Worm (Caenorhabditis elegans) whole organism, L3 larva: ENCODE data around the gene ttm-2.

Source experiments
- ZK546.5 ChIP-seq: sonication (generic microtip); optimal IDR thresholded peaks from 2 replicates; lab custom pipeline; 2017; ENCODE audit warnings: missing biosample characterization, missing genetic modification characterization
- aly-2 ChIP-seq: fragments of 150-350 bp; optimal IDR thresholded peaks from 2 replicates; lab custom pipeline; 2014; ENCODE audit warnings: missing biosample characterization, missing genetic modification characterization
- ama-1 ChIP-seq: fragments of 150-350 bp; optimal IDR thresholded peaks from 2 replicates; lab custom pipeline; 2018
- ceh-16 ChIP-seq: sonication (generic microtip); optimal IDR thresholded peaks from 2 replicates; lab custom pipeline; 2017; ENCODE audit warnings: missing biosample characterization, missing genetic modification characterization
- ceh-28 ChIP-seq: fragments of 150-350 bp; optimal IDR thresholded peaks from 2 replicates; lab custom pipeline; 2014; ENCODE audit warnings: missing biosample characterization, missing genetic modification reagents, missing genetic modification characterization
- ceh-82 ChIP-seq: fragments of 150-350 bp; optimal IDR thresholded peaks from 2 replicates; lab custom pipeline; 2014; ENCODE audit warnings: missing biosample characterization, missing genetic modification characterization
- ceh-9 ChIP-seq: sonication (generic microtip); optimal IDR thresholded peaks from 2 replicates; lab custom pipeline; 2018; ENCODE audit warnings: missing biosample characterization, missing genetic modification characterization
- daf-12 ChIP-seq: fragments of 150-350 bp; optimal IDR thresholded peaks from 2 replicates; lab custom pipeline; 2014; ENCODE audit warnings: missing biosample characterization, missing genetic modification reagents, missing genetic modification characterization
- egl-27 ChIP-seq: sonication (generic microtip); optimal IDR thresholded peaks from 4 replicates; lab custom pipeline; 2017; ENCODE audit warnings: missing biosample characterization, missing genetic modification reagents, missing genetic modification characterization
- egl-5 ChIP-seq: fragments of 150-350 bp; optimal IDR thresholded peaks from 2 replicates; lab custom pipeline; 2017; ENCODE audit warnings: missing biosample characterization, missing genetic modification reagents, missing genetic modification characterization, inconsistent platforms
- elt-1 ChIP-seq: fragments of 150-350 bp; optimal IDR thresholded peaks from 2 replicates; lab custom pipeline; 2014; ENCODE audit warnings: missing biosample characterization, missing genetic modification characterization
- elt-2 ChIP-seq: sonication (generic microtip); optimal IDR thresholded peaks from 2 replicates; lab custom pipeline; 2016; ENCODE audit warnings: missing genetic modification reagents, mild to moderate bottlenecking, missing genetic modification characterization, missing compliant biosample characterization
- elt-3 ChIP-seq, 3 experiments: fragments of 150-350 bp in 1 of 3; sonication (generic microtip) in 2 of 3; optimal IDR thresholded peaks; 2 replicates in 2 of 3; 4 replicates in 1 of 3; lab custom pipeline; 2014 to 2017; ENCODE audit warnings: missing biosample characterization in 3 of 3, missing genetic modification characterization in 3 of 3
- eor-1 ChIP-seq, 2 experiments: fragments of 150-350 bp; optimal IDR thresholded peaks; 2 replicates each; lab custom pipeline; 2014 to 2018; ENCODE audit warnings: missing biosample characterization in 2 of 2, missing genetic modification characterization in 2 of 2
- fkh-10 ChIP-seq: sonication (generic microtip); optimal IDR thresholded peaks from 2 replicates; lab custom pipeline; 2017; ENCODE audit warnings: missing biosample characterization, missing genetic modification reagents, missing genetic modification characterization
- fkh-2 ChIP-seq: fragments of 150-350 bp; optimal IDR thresholded peaks from 2 replicates; lab custom pipeline; 2014; ENCODE audit warnings: missing biosample characterization, missing genetic modification reagents, missing genetic modification characterization
- hmg-11 ChIP-seq: sonication (generic microtip); optimal IDR thresholded peaks from 2 replicates; lab custom pipeline; 2016; ENCODE audit warnings: missing genetic modification characterization, missing compliant biosample characterization
- jun-1 ChIP-seq: fragments of 150-350 bp; optimal IDR thresholded peaks from 2 replicates; lab custom pipeline; 2014; ENCODE audit warnings: missing biosample characterization, missing genetic modification reagents, missing genetic modification characterization
- lin-15B ChIP-seq: fragments of 150-350 bp; optimal IDR thresholded peaks from 2 replicates; lab custom pipeline; 2014; ENCODE audit warnings: missing biosample characterization, missing genetic modification characterization
- lin-39 ChIP-seq: fragments of 150-350 bp; optimal IDR thresholded peaks from 2 replicates; lab custom pipeline; 2018; ENCODE audit warnings: missing biosample characterization, missing genetic modification reagents, missing genetic modification characterization
- lsy-12 ChIP-seq: sonication (generic microtip); optimal IDR thresholded peaks from 2 replicates; lab custom pipeline; 2016; ENCODE audit warnings: mild to moderate bottlenecking, missing genetic modification characterization, missing compliant biosample characterization
- mdl-1 ChIP-seq: fragments of 150-350 bp; optimal IDR thresholded peaks from 2 replicates; lab custom pipeline; 2014; ENCODE audit warnings: missing biosample characterization, missing genetic modification characterization
- mml-1 ChIP-seq: fragments of 150-350 bp; sonication (generic microtip); optimal IDR thresholded peaks from 3 replicates; lab custom pipeline; 2014; ENCODE audit warnings: missing biosample characterization, missing genetic modification characterization
- nfya-1 ChIP-seq: sonication (generic microtip); optimal IDR thresholded peaks from 2 replicates; lab custom pipeline; 2017; ENCODE audit warnings: missing genetic modification characterization, mild to moderate bottlenecking, missing compliant biosample characterization, antibody characterized with exemption, moderate library complexity; ENCODE audit not compliant: insufficient read depth
- nhr-11 ChIP-seq: fragments of 150-350 bp; optimal IDR thresholded peaks from 2 replicates; lab custom pipeline; 2014; ENCODE audit warnings: missing biosample characterization, missing genetic modification characterization
- nhr-23 ChIP-seq: fragments of 150-350 bp; optimal IDR thresholded peaks from 2 replicates; lab custom pipeline; 2014; ENCODE audit warnings: missing biosample characterization, missing genetic modification reagents, missing genetic modification characterization
- nhr-237 ChIP-seq: fragments of 150-350 bp; optimal IDR thresholded peaks from 2 replicates; lab custom pipeline; 2014; ENCODE audit warnings: missing biosample characterization, missing genetic modification characterization
- nhr-25 ChIP-seq: sonication (generic microtip); optimal IDR thresholded peaks from 2 replicates; lab custom pipeline; 2017; ENCODE audit warnings: missing biosample characterization, missing genetic modification characterization
- nhr-28 ChIP-seq: fragments of 150-350 bp; optimal IDR thresholded peaks from 2 replicates; lab custom pipeline; 2014; ENCODE audit warnings: missing biosample characterization, missing genetic modification characterization
- nhr-43 ChIP-seq: sonication (generic microtip); optimal IDR thresholded peaks from 2 replicates; lab custom pipeline; 2016; ENCODE audit warnings: mild to moderate bottlenecking, missing genetic modification characterization, missing compliant biosample characterization; ENCODE audit not compliant: poor library complexity, severe bottlenecking
- nhr-67 ChIP-seq: fragments of 150-350 bp; optimal IDR thresholded peaks from 2 replicates; lab custom pipeline; 2014; ENCODE audit warnings: missing biosample characterization, missing genetic modification characterization
- nhr-76 ChIP-seq: fragments of 150-350 bp; sonication (generic microtip); optimal IDR thresholded peaks from 5 replicates; lab custom pipeline; 2014; ENCODE audit warnings: missing biosample characterization, missing genetic modification characterization
- pha-4 ChIP-seq: fragments of 150-350 bp; optimal IDR thresholded peaks from 2 replicates; lab custom pipeline; 2014; ENCODE audit warnings: missing biosample characterization, missing genetic modification reagents, missing genetic modification characterization
- pqm-1 ChIP-seq: fragments of 150-350 bp; optimal IDR thresholded peaks from 2 replicates; lab custom pipeline; 2017; ENCODE audit warnings: missing biosample characterization, missing genetic modification characterization, inconsistent platforms
- sea-2 ChIP-seq: fragments of 150-350 bp; sonication (generic microtip); optimal IDR thresholded peaks from 4 replicates; lab custom pipeline; 2014; ENCODE audit warnings: missing biosample characterization, missing genetic modification reagents, missing genetic modification characterization
- skn-1 ChIP-seq: fragments of 150-350 bp; optimal IDR thresholded peaks from 2 replicates; lab custom pipeline; 2014; ENCODE audit warnings: missing biosample characterization, missing genetic modification characterization
- snpc-4 ChIP-seq: fragments of 150-350 bp; optimal IDR thresholded peaks from 2 replicates; lab custom pipeline; 2014; ENCODE audit warnings: missing biosample characterization, missing genetic modification characterization
- tbx-2 ChIP-seq: sonication (generic microtip); optimal IDR thresholded peaks from 2 replicates; lab custom pipeline; 2016; ENCODE audit warnings: mild to moderate bottlenecking, missing genetic modification characterization, missing compliant biosample characterization
- unc-39 ChIP-seq: sonication (generic microtip); optimal IDR thresholded peaks from 4 replicates; lab custom pipeline; 2017; ENCODE audit warnings: missing biosample characterization, missing genetic modification characterization
- unc-62 ChIP-seq: fragments of 150-350 bp; sonication (generic microtip); optimal IDR thresholded peaks from 4 replicates; lab custom pipeline; 2014; ENCODE audit warnings: missing biosample characterization, missing genetic modification reagents, missing genetic modification characterization
- zag-1 ChIP-seq: fragments of 150-350 bp; optimal IDR thresholded peaks from 2 replicates; lab custom pipeline; 2014; ENCODE audit warnings: missing biosample characterization, missing genetic modification characterization
- ztf-11 ChIP-seq: fragments of 150-350 bp; optimal IDR thresholded peaks from 2 replicates; lab custom pipeline; 2014; ENCODE audit warnings: missing biosample characterization, missing genetic modification characterization

ttm-2 gene

DNA sequence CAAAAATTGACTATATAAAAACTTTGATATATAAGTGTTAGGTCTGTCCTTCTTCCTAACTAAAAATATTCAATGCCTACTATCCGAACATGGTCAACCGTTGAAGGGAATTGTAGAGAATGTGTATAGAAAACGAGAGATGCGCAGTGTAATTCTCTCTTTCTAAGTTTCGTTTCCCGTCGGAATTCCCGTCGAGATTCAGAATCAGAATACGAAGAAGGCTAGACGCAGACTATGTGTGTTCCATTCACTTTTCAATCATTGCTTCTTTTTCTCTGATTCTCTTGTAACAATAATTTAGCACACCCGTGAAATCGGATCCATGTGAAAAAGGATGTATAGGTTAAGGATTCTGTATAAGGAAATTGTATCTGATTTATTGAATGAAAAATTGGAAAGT lies 31.7 kb downstream of the ttm-2 start:
- TF ChIP-seq nhr-25 (tag; lab: Kevin White, UChicago) (peak; percentile 56), nhr-23 (tag; lab: Kevin White, UChicago) (peak; percentile 35), unc-39 (tag; lab: Kevin White, UChicago) (no peak)
- TF ChIP-seq, all 47 proteins: peak for 2

DNA sequence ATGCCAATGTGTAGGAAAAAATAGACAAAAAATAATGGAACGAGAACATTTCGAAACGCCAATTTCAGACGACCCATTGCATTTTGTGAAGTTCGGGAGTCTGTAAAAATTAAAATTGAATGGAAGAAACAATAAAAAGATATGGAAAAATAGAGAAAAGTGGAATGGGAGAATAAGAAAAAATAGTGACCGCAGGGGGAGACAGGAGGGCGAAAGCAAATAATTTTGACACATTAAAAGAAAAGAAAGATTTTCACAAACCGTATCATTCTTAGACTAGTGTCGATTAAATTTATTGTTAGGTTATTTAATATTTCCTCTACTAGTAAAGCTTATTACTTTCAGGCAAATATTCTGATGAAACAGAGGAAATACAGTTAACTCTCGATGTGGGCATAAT lies 32.3 kb downstream of the ttm-2 start, which contains the start of gene F41C3.11:
F41C3.11 (minus strand) TSS at position 101 of the 400 bp plus-strand sequence.
- no peak for TF ChIP-seq lin-39 (tag; lab: Kevin White, UChicago)
- TF ChIP-seq nhr-76 (tag; lab: Kevin White, UChicago) = no peak
- TF ChIP-seq zag-1 (tag; lab: Kevin White, UChicago) = no peak
- no peak for TF ChIP-seq daf-12 (tag; lab: Kevin White, UChicago)
- TF ChIP-seq nhr-23 (tag; lab: Kevin White, UChicago) = no peak
- TF ChIP-seq lsy-12 (tag; lab: Kevin White, UChicago) = no peak
- no peak for TF ChIP-seq ceh-28 (tag; lab: Kevin White, UChicago)
- TF ChIP-seq ztf-11 (tag; lab: Kevin White, UChicago) = no peak
- TF ChIP-seq lin-15B (tag; lab: Kevin White, UChicago) = no peak
- TF ChIP-seq nhr-25 (tag; lab: Kevin White, UChicago) = no peak
- TF ChIP-seq nhr-67 (tag; lab: Kevin White, UChicago) = no peak
- no peak for TF ChIP-seq eor-1 (tag; optimal IDR thresholded peaks at IDR 0.05; lab: Kevin White, UChicago)
- TF ChIP-seq nhr-237 (tag; lab: Kevin White, UChicago) = no peak
- no peak for TF ChIP-seq mdl-1
- TF ChIP-seq hmg-11 = no peak
- TF ChIP-seq sea-2 = no peak
- no peak for TF ChIP-seq ZK546.5 (tag; lab: Kevin White, UChicago)

DNA sequence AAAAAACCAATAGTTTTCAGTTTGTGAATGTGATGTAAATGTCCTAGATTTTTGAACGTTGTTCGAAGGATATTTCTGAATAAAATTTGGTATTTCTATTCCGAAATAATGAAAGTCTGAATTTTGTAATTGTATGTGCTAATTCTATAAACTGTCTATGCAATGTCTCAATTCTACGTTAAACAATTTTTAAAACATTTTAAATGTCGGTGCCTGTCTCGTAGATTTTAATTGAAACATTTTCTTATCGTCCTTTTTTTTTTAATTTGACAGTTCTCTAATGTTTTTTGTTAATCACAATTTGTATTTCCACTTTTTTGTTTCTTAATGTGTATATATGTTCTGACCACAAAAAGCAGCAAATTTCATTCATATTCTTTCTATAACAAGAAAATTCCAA lies 36.5 kb downstream of the ttm-2 start, which contains the start of gene F41C3.7:
F41C3.7 (plus strand) TSS at position 301 of the 400 bp plus-strand sequence.
- TF ChIP-seq nhr-28 (tag; lab: Kevin White, UChicago) (no peak), egl-5 (tag; lab: Kevin White, UChicago) (no peak), ceh-9 (tag; lab: Kevin White, UChicago) (no peak), ceh-28 (tag; lab: Kevin White, UChicago) (no peak), nhr-23 (tag; lab: Kevin White, UChicago) (no peak), fkh-10 (no peak), nhr-43 (tag; lab: Kevin White, UChicago) (no peak), ceh-82 (no peak), mml-1 (no peak), jun-1 (no peak), unc-62 (no peak), snpc-4 (tag; lab: Kevin White, UChicago) (no peak), skn-1 (tag; lab: Kevin White, UChicago) (no peak), hmg-11 (no peak), egl-27 (no peak), lin-15B (tag; lab: Kevin White, UChicago) (no peak), aly-2 (tag; lab: Kevin White, UChicago) (no peak)
- TF ChIP-seq, all 47 proteins: peak for 0

DNA sequence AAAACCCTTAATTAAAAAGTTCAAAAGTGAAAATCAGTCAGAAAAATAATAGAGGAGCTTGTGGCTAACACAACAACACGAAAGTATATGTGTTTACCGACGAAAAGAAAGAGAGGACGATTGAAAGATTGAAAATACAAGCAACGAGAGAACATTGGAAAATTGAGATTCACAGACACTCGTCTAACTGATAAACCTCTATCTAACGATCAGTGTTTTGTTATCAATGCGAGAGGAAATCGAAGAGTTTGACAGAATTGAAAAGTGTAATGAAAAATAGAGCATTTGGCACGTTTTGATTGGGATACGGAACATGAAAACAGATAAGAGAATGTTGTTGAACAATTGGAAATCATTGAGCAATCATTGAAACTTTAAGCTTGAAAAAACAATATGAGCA lies 37.5 kb downstream of the ttm-2 start:
- TF ChIP-seq elt-1 (no peak), elt-2 (peak; percentile 100), skn-1 (tag; lab: Kevin White, UChicago) (peak; percentile 23), zag-1 (tag; lab: Kevin White, UChicago) (no peak), nhr-11 (tag; lab: Kevin White, UChicago) (no peak), nhr-23 (tag; lab: Kevin White, UChicago) (no peak), ztf-11 (tag; lab: Kevin White, UChicago) (no peak), lin-39 (tag; lab: Kevin White, UChicago) (no peak), daf-12 (tag; lab: Kevin White, UChicago) (no peak), jun-1 (peak; percentile 70), nhr-67 (tag; lab: Kevin White, UChicago) (no peak), pqm-1 (peak; percentile 98), ama-1 (lab: Kevin White, UChicago) (no peak), pha-4 (tag; lab: Kevin White, UChicago) (peak; percentile 59), mml-1 (no peak), egl-5 (tag; lab: Kevin White, UChicago) (peak; percentile 44), elt-3 (tag; optimal IDR thresholded peaks at IDR 0.05; lab: Kevin White, UChicago) (peak in 1 of 3 experiments; percentile 37), ceh-28 (tag; lab: Kevin White, UChicago) (no peak), nfya-1 (tag; lab: Kevin White, UChicago) (peak; percentile 42), fkh-2 (tag; lab: Kevin White, UChicago) (no peak), tbx-2 (tag; lab: Kevin White, UChicago) (no peak), lsy-12 (tag; lab: Kevin White, UChicago) (no peak), ceh-16 (no peak), mdl-1 (no peak)
